Worm (Caenorhabditis elegans): Measurements from ENCODE around the gene ZK673.4.

DNA sequence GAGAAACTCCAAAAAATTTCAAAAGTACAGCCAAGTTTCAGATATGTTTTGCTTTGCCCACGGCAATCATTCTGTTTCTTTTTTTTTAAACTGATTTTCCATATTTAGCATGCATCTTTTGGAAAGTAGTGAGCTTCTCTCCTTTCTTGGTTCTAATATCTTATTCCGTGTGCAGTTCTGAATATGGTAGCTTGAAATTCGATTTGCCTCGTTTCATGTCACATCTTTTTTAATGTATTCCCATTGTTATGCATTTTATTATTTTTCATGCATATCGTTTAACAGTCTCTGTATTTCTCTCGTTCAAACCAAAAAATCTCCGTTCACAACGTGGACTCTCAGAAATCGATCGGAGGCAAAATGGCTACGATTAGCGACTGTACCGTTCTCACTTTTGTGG is 41.7 kb downstream of the ZK673.4 start, which contains the start of gene ZK666.14:
- no peak for TF ChIP-seq ztf-4 (tag; optimal IDR thresholded peaks at IDR 0.05)
- no peak for TF ChIP-seq ama-1 (optimal IDR thresholded peaks at IDR 0.05)
- no peak for TF ChIP-seq ZK546.5 (tag; optimal IDR thresholded peaks at IDR 0.05)
- TF ChIP-seq ztf-1 (GFP tag; conservative IDR thresholded peaks at IDR 0.05) = no peak
- no peak for TF ChIP-seq nhr-11 (tag; optimal IDR thresholded peaks at IDR 0.05)
- no peak for TF ChIP-seq sma-3 (GFP tag; optimal IDR thresholded peaks at IDR 0.05)
- no peak for TF ChIP-seq ztf-11 (tag; optimal IDR thresholded peaks at IDR 0.05)
- no peak for TF ChIP-seq nhr-6 (tag; optimal IDR thresholded peaks at IDR 0.05)
- no peak for TF ChIP-seq ceh-16 (tag; optimal IDR thresholded peaks at IDR 0.05)
- TF ChIP-seq alr-1 (tag; optimal IDR thresholded peaks at IDR 0.05) = no peak
- no peak for TF ChIP-seq nhr-237 (tag; optimal IDR thresholded peaks at IDR 0.05)
- no peak for TF ChIP-seq lin-39 (tag; optimal IDR thresholded peaks at IDR 0.05)
- no peak for TF ChIP-seq lin-13 (GFP tag; optimal IDR thresholded peaks at IDR 0.05)
